Fruit fly (Drosophila melanogaster): Measurements from ENCODE around the gene Atg4b.
A peak's percentile ranks its signal among the peaks of the same experiment; 100 is the strongest.

The Atg4b gene

dm6 chr3R:15319912-15320746, 36.6 kb downstream of the Atg4b start, which contains the start of the genes CG6276 and CG44040 (continued):
- TF ChIP-seq ssp (GFP tag; IDR thresholded peaks at IDR 0.05): no peak
- TF ChIP-seq pzg (GFP tag; optimal IDR thresholded peaks at IDR 0.05): peak; percentile 28
- peak; percentile 34 for TF ChIP-seq CG12744 (GFP tag; optimal IDR thresholded peaks at IDR 0.05)
- TF ChIP-seq Side (GFP tag; optimal IDR thresholded peaks at IDR 0.05): peak; percentile 6
- TF ChIP-seq CG8478 (optimal IDR thresholded peaks at IDR 0.05): no peak
- TF ChIP-seq Six4 (GFP tag; optimal IDR thresholded peaks at IDR 0.05): no peak
- peak; percentile 49 for TF ChIP-seq HHEX (GFP tag; optimal IDR thresholded peaks at IDR 0.05)
- TF ChIP-seq CG17612 (GFP tag; IDR thresholded peaks at IDR 0.05): no peak
- TF ChIP-seq fu2 (GFP tag; optimal IDR thresholded peaks at IDR 0.05): no peak
- peak; percentile 36 for TF ChIP-seq ATbp (GFP tag; optimal IDR thresholded peaks at IDR 0.05)
- TF ChIP-seq D19A (tag; optimal IDR thresholded peaks at IDR 0.05): peak; percentile 22
- TF ChIP-seq CG6791 (GFP tag; IDR thresholded peaks at IDR 0.05; ENCODE audit: partially characterized antibody): no peak
- no peak for TF ChIP-seq dmrt99B (tag; optimal IDR thresholded peaks at IDR 0.05)
- TF ChIP-seq CG10543 (GFP tag; optimal IDR thresholded peaks at IDR 0.05): peak; percentile 69
- peak; percentile 27 for TF ChIP-seq trem (tag; optimal IDR thresholded peaks at IDR 0.05)
- TF ChIP-seq slbo (GFP tag; IDR thresholded peaks at IDR 0.05): peak; percentile 59
- TF ChIP-seq CG11247 (GFP tag; IDR thresholded peaks at IDR 0.05): 0 out of 2 replicates have a peak, but pooled peaks have one; percentile 16
- peak; percentile 70 for TF ChIP-seq CG30403 (GFP tag; optimal IDR thresholded peaks at IDR 0.05)
- TF ChIP-seq CG30020 (tag; optimal IDR thresholded peaks at IDR 0.05): peak; percentile 14
- no peak for TF ChIP-seq CG6272 (GFP tag; IDR thresholded peaks at IDR 0.05)
- peak; percentile 24 for TF ChIP-seq CG17328 (GFP tag; IDR thresholded peaks at IDR 0.05)
- no peak for TF ChIP-seq tio (GFP tag; optimal IDR thresholded peaks at IDR 0.05)
- peak; percentile 74 for TF ChIP-seq CG6689 (GFP tag; IDR thresholded peaks at IDR 0.05)
- no peak for TF ChIP-seq CG15011 (GFP tag; optimal IDR thresholded peaks at IDR 0.05)
- TF ChIP-seq CG3726 (GFP tag; IDR thresholded peaks at IDR 0.05): no peak
- no peak for TF ChIP-seq Mes4 (GFP tag; optimal IDR thresholded peaks at IDR 0.05)
- TF ChIP-seq CG11504 (tag; optimal IDR thresholded peaks at IDR 0.05): peak; percentile 64
- TF ChIP-seq Ets65A (GFP tag): peak; percentile 92
- TF ChIP-seq CG2116 (GFP tag; optimal IDR thresholded peaks at IDR 0.05): peak; percentile 24
- peak; percentile 24 for TF ChIP-seq BEAF-32 (GFP tag; optimal IDR thresholded peaks at IDR 0.05)
- peak; percentile 63 for TF ChIP-seq MESR4 (GFP tag; optimal IDR thresholded peaks at IDR 0.05)
- TF ChIP-seq Hmx (GFP tag; optimal IDR thresholded peaks at IDR 0.05): no peak
- no peak for TF ChIP-seq CG1602 (GFP tag; optimal IDR thresholded peaks at IDR 0.05)
- peak; percentile 13 for TF ChIP-seq CG12104 (GFP tag; optimal IDR thresholded peaks at IDR 0.05)
- TF ChIP-seq CG13287 (GFP tag; IDR thresholded peaks at IDR 0.05; ENCODE audit: partially characterized antibody): no peak; the same call in 1 of the 2 replicates
- no peak for TF ChIP-seq CG17385 (GFP tag; optimal IDR thresholded peaks at IDR 0.05)
- TF ChIP-seq sens (GFP tag): peak; percentile 88
- TF ChIP-seq ken (GFP tag; IDR thresholded peaks at IDR 0.05): no peak
- peak; percentile 58 for TF ChIP-seq ranshi (GFP tag; IDR thresholded peaks at IDR 0.05)
- TF ChIP-seq CHES-1-like (GFP tag; optimal IDR thresholded peaks at IDR 0.05): peak; percentile 30
- TF ChIP-seq CG10366 (GFP tag; IDR thresholded peaks at IDR 0.05): no peak
- TF ChIP-seq Deaf1 (tag; optimal IDR thresholded peaks at IDR 0.05): no peak
- peak; percentile 8 for TF ChIP-seq Sin3A (optimal IDR thresholded peaks at IDR 0.05)
- TF ChIP-seq aop (GFP tag; IDR thresholded peaks at IDR 0.05): peak; percentile 23; the same call in 1 of the 2 replicates
- TF ChIP-seq lbe (GFP tag; optimal IDR thresholded peaks at IDR 0.05): peak; percentile 63
- no peak for TF ChIP-seq CG7745 (tag; optimal IDR thresholded peaks at IDR 0.05)
- no peak for TF ChIP-seq pan (optimal IDR thresholded peaks at IDR 0.05)
- peak in 1 of 2 experiments; percentile 49 for TF ChIP-seq pan (GFP tag; optimal IDR thresholded peaks at IDR 0.05 in 1 of 2, IDR thresholded peaks at IDR 0.05 in 1 of 2)
- peak; percentile 20 for TF ChIP-seq CG13894 (tag; optimal IDR thresholded peaks at IDR 0.05)
- TF ChIP-seq NC2α (GFP tag; optimal IDR thresholded peaks at IDR 0.05): no peak
- TF ChIP-seq corto (GFP tag; optimal IDR thresholded peaks at IDR 0.05): no peak
